Fruit fly (Drosophila melanogaster) whole organism, pupa: ENCODE data around the gene toe.

Experiments
- CG12605 ChIP-seq: fragments of 200-800 bp; sonication (Bioruptor generic); IDR thresholded peaks from 2 replicates; pipeline ENCODE4 v1.3.6; 2022; ENCODE audit warnings: missing biosample characterization, missing genetic modification characterization
- CG13204 ChIP-seq: fragments of 200-800 bp; sonication (Bioruptor generic); optimal IDR thresholded peaks from 2 replicates; lab custom pipeline; 2018; ENCODE audit warnings: missing biosample characterization, mild to moderate bottlenecking, missing genetic modification characterization, moderate library complexity
- CG32121 ChIP-seq: fragments of 200-800 bp; sonication (Bioruptor generic); IDR thresholded peaks from 2 replicates; pipeline ENCODE4 v1.3.6; 2022; ENCODE audit warnings: missing biosample characterization, missing genetic modification characterization
- CG34367 ChIP-seq: fragments of 200-800 bp; sonication (Bioruptor generic); optimal IDR thresholded peaks from 2 replicates; lab custom pipeline; 2018; ENCODE audit warnings: missing biosample characterization, mild to moderate bottlenecking, missing genetic modification characterization
- CG8159 ChIP-seq: fragments of 200-800 bp; sonication (Bioruptor generic); optimal IDR thresholded peaks from 3 replicates; lab custom pipeline; 2018; ENCODE audit warnings: missing biosample characterization, mild to moderate bottlenecking, missing genetic modification characterization, moderate library complexity
- CG8301 ChIP-seq: fragments of 200-800 bp; sonication (Bioruptor generic); optimal IDR thresholded peaks from 2 replicates; lab custom pipeline; 2018; ENCODE audit warnings: missing biosample characterization, mild to moderate bottlenecking, missing genetic modification characterization
- CG9948 ChIP-seq: fragments of 200-800 bp; sonication (Bioruptor generic); optimal IDR thresholded peaks from 2 replicates; lab custom pipeline; 2018; ENCODE audit warnings: missing biosample characterization, mild to moderate bottlenecking, missing genetic modification characterization, moderate library complexity
- EcR ChIP-seq: fragments of 200-800 bp; sonication (Bioruptor generic); optimal IDR thresholded peaks from 3 replicates; lab custom pipeline; 2019; ENCODE audit warnings: missing biosample characterization, missing genetic modification characterization, mild to moderate bottlenecking, moderate library complexity, missing genetic modification reagents
- Ets98B ChIP-seq: fragments of 200-800 bp; sonication (Bioruptor generic); IDR thresholded peaks from 2 replicates; pipeline ENCODE4 v1.3.6; 2022; ENCODE audit warnings: missing biosample characterization, missing genetic modification characterization
- Pif1A ChIP-seq: fragments of 200-800 bp; sonication (Bioruptor generic); optimal IDR thresholded peaks from 3 replicates; lab custom pipeline; 2016; ENCODE audit warnings: missing biosample characterization, missing genetic modification characterization
- Pif1B ChIP-seq: fragments of 200-800 bp; sonication (Bioruptor generic); optimal IDR thresholded peaks from 3 replicates; lab custom pipeline; 2016; ENCODE audit warnings: missing biosample characterization, missing genetic modification characterization
- Snoo ChIP-seq: fragments of 200-800 bp; sonication (Bioruptor generic); optimal IDR thresholded peaks from 3 replicates; lab custom pipeline; 2017; ENCODE audit warnings: missing biosample characterization, mild to moderate bottlenecking, missing genetic modification characterization, inconsistent platforms

DNA sequence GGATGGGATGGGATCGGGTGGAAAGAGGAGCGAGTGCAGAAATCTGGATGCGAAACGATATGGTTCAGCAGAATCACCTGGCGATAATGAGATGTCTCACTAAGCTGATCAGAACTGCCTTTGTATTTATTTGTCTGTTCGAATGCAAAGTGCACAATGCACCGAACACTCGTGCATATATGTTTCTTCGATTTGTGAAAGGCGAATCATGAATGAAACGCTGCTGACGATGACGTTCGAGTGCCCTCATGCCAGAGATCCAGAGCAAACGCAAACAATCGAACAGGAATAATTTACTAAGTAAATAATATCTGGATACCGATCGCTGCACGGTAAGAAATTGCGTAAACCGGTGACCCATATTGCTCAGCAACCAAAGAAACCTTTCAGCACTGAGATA lies 37.2 kb upstream of the toe start, which contains the start of gene CG32102:
- TF ChIP-seq CG8301 (tag; lab: Kevin White, UChicago) (no peak), Ets98B (no peak), CG13204 (no peak), CG32121 (no peak), Snoo (tag; lab: Kevin White, UChicago) (no peak), CG12605 (no peak), Pif1B (no peak), EcR (GFP tag; lab: Kevin White, UChicago) (no peak), CG9948 (tag; lab: Kevin White, UChicago) (no peak), CG34367 (tag; lab: Kevin White, UChicago) (no peak), CG8159 (tag; lab: Kevin White, UChicago) (no peak), Pif1A (GFP tag; lab: Kevin White, UChicago) (no peak)
